Worm (Caenorhabditis elegans) whole organism, L4 larva: Measurements from ENCODE around the gene T08G3.13.

Experiments used
- aly-2 ChIP-seq: sonication (generic microtip); optimal IDR thresholded peaks from 2 replicates; lab custom pipeline; 2018; ENCODE audit warnings: missing biosample characterization, missing genetic modification characterization
- ama-1 ChIP-seq: fragments of 150-350 bp; optimal IDR thresholded peaks from 2 replicates; lab custom pipeline; 2014; ENCODE audit warnings: inconsistent platforms, mixed read lengths
- ceh-82 ChIP-seq: sonication (generic microtip); optimal IDR thresholded peaks from 2 replicates; lab custom pipeline; 2017; ENCODE audit warnings: missing biosample characterization, missing genetic modification characterization
- daf-12 ChIP-seq: fragments of 150-350 bp; optimal IDR thresholded peaks from 2 replicates; lab custom pipeline; 2014; ENCODE audit warnings: missing biosample characterization, missing genetic modification reagents, missing genetic modification characterization
- egl-27 ChIP-seq: sonication (generic microtip); optimal IDR thresholded peaks from 3 replicates; lab custom pipeline; 2017; ENCODE audit warnings: missing biosample characterization, missing genetic modification reagents, missing genetic modification characterization
- lin-15B ChIP-seq: fragments of 150-350 bp; sonication (generic microtip); optimal IDR thresholded peaks from 3 replicates; lab custom pipeline; 2014; ENCODE audit warnings: missing biosample characterization, missing genetic modification characterization
- lin-39 ChIP-seq: fragments of 150-350 bp; optimal IDR thresholded peaks from 2 replicates; lab custom pipeline; 2014; ENCODE audit warnings: missing biosample characterization, missing genetic modification reagents, missing genetic modification characterization
- lsy-2 ChIP-seq, 2 experiments: fragments of 150-350 bp in 1 of 2; sonication (generic microtip) in 1 of 2; optimal IDR thresholded peaks; 2 replicates each; lab custom pipeline; 2014 to 2017; ENCODE audit warnings: missing biosample characterization in 2 of 2, missing genetic modification characterization in 2 of 2
- mes-2 ChIP-seq: sonication (generic microtip); optimal IDR thresholded peaks from 2 replicates; lab custom pipeline; 2016; ENCODE audit warnings: missing genotype, mild to moderate bottlenecking, missing genetic modification characterization, missing compliant biosample characterization; ENCODE audit not compliant: poor library complexity, severe bottlenecking
- nhr-11 ChIP-seq: fragments of 150-350 bp; optimal IDR thresholded peaks from 2 replicates; lab custom pipeline; 2014; ENCODE audit warnings: missing biosample characterization, missing genetic modification characterization
- nhr-28 ChIP-seq: fragments of 150-350 bp; optimal IDR thresholded peaks from 2 replicates; lab custom pipeline; 2014; ENCODE audit warnings: missing biosample characterization, missing genetic modification characterization
- nhr-42 ChIP-seq: fragments of 200-800 bp; sonication (Bioruptor generic); IDR thresholded peaks from 2 replicates; pipeline ENCODE4 v1.3.6; 2022; ENCODE audit warnings: missing genetic modification characterization, missing compliant biosample characterization
- pqm-1 ChIP-seq: sonication (generic microtip); optimal IDR thresholded peaks from 2 replicates; lab custom pipeline; 2017; ENCODE audit warnings: missing biosample characterization, missing genetic modification characterization
- zfp-3 ChIP-seq: fragments of 200-800 bp; sonication (Bioruptor generic); conservative IDR thresholded peaks from 2 replicates; pipeline ENCODE4 v1.3.6; 2022; ENCODE audit warnings: missing genetic modification reagents, missing genetic modification characterization, missing compliant biosample characterization

DNA sequence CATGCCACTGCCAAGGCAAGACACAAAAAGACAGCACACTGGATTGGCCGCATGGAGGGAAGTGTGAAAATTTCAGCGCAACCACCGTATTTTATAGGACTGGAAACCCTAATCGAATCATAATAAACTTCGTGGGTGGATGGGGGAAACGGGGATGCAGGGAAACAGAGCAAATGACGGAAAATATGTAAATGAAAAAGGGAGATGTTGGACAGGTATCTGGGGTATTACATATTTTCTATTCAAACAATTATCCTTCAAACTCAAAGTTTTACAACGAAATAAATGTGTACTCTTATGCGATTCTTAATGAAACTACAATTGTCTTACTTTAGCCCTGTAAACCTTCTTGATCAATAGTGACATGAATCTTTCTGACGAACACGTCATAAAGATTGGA, 28.1 kb upstream of the T08G3.13 start, which contains the start of gene F26D2.16:
- no peak for TF ChIP-seq ceh-82 (tag; lab: Kevin White, UChicago)
- no peak for TF ChIP-seq zfp-3
- no peak for TF ChIP-seq lin-39 (tag; lab: Kevin White, UChicago)
- no peak for TF ChIP-seq daf-12
- no peak for TF ChIP-seq lsy-2 (tag; optimal IDR thresholded peaks at IDR 0.05; lab: Kevin White, UChicago)
- TF ChIP-seq nhr-11 (tag; lab: Kevin White, UChicago): no peak
- TF ChIP-seq mes-2 (tag; lab: Kevin White, UChicago): no peak
- no peak for TF ChIP-seq nhr-28 (tag; lab: Kevin White, UChicago)
- no peak for TF ChIP-seq nhr-42 (GFP tag; lab: Robert Waterston, UW)
- no peak for TF ChIP-seq pqm-1 (tag; lab: Kevin White, UChicago)
- TF ChIP-seq ama-1 (lab: Kevin White, UChicago): no peak
- no peak for TF ChIP-seq egl-27 (tag; lab: Kevin White, UChicago)
- TF ChIP-seq aly-2 (tag; lab: Kevin White, UChicago): no peak
- TF ChIP-seq lin-15B: no peak
